Worm (Caenorhabditis elegans) whole organism, L4/young adult: ENCODE data around the gene Y43F8B.12.

Source experiments
- W03F9.2 ChIP-seq: fragments of 150-350 bp; optimal IDR thresholded peaks from 2 replicates; lab custom pipeline; 2014; ENCODE audit warnings: missing biosample characterization, missing genetic modification characterization
- dao-5 ChIP-seq: sonication (generic microtip); optimal IDR thresholded peaks from 2 replicates; lab custom pipeline; 2016; ENCODE audit warnings: missing genotype, missing genetic modification characterization, moderate library complexity, missing compliant biosample characterization
- him-1 ChIP-seq: sonication (generic microtip); optimal IDR thresholded peaks from 2 replicates; lab custom pipeline; 2016; ENCODE audit warnings: missing genotype, missing genetic modification reagents, missing genetic modification characterization, missing compliant biosample characterization

DNA sequence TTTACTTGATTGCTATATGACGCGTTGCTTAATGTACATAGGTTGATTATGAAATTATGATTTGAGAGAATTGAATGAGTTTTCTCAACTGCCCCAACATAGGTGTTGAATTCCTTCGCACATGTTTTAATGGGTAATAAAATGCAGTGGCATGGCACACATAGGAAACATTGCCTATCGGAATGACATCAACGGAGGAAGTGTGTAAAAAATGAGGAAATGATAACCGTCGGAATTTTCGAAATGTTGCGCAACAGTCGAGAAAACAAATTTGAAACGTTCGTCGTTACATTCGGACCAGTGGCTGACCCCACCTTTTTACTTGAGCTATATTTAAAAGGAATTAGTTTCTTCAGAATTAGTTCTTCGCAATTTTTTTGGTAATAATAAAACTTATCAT lies 36.2 kb upstream of the Y43F8B.12 start:
- no peak for TF ChIP-seq dao-5 (tag; lab: Kevin White, UChicago)
- no peak for TF ChIP-seq him-1 (tag; lab: Kevin White, UChicago)
- no peak for TF ChIP-seq W03F9.2 (tag; lab: Kevin White, UChicago)
